Fruit fly (Drosophila melanogaster) whole organism, embryonic: Measurements from ENCODE around the gene Syx1A.
A peak's percentile ranks its signal among the peaks of the same experiment; 100 is the strongest.

Source experiments
- CG10267 ChIP-seq: fragments of 200-800 bp; sonication (Bioruptor generic); optimal IDR thresholded peaks from 2 replicates; lab custom pipeline; 2018; ENCODE audit warnings: missing biosample characterization, mild to moderate bottlenecking, missing genetic modification characterization, moderate library complexity
- CG12071 ChIP-seq: fragments of 200-800 bp; sonication (Bioruptor generic); optimal IDR thresholded peaks from 3 replicates; lab custom pipeline; 2018; ENCODE audit warnings: missing biosample characterization, mild to moderate bottlenecking, missing genetic modification characterization
- CG13296 ChIP-seq: fragments of 200-800 bp; sonication (Bioruptor generic); optimal IDR thresholded peaks from 3 replicates; lab custom pipeline; 2018; ENCODE audit warnings: missing biosample characterization, mild to moderate bottlenecking, missing genetic modification characterization
- CG13624 ChIP-seq: fragments of 200-800 bp; sonication (Bioruptor generic); optimal IDR thresholded peaks from 2 replicates; lab custom pipeline; 2016; ENCODE audit warnings: missing biosample characterization, missing genetic modification characterization
- CG15269 ChIP-seq: fragments of 200-800 bp; sonication (Bioruptor generic); optimal IDR thresholded peaks from 2 replicates; lab custom pipeline; 2018; ENCODE audit warnings: missing biosample characterization, mild to moderate bottlenecking, missing genetic modification characterization, moderate library complexity
- CG15514 ChIP-seq: fragments of 200-800 bp; sonication (Bioruptor generic); optimal IDR thresholded peaks from 3 replicates; lab custom pipeline; 2017; ENCODE audit warnings: missing biosample characterization, missing genetic modification characterization, mild to moderate bottlenecking, moderate library complexity, missing genetic modification reagents
- CG17385 ChIP-seq: fragments of 200-800 bp; sonication (Bioruptor generic); optimal IDR thresholded peaks from 3 replicates; lab custom pipeline; 2018; ENCODE audit warnings: missing biosample characterization, mild to moderate bottlenecking, missing genetic modification characterization
- CG17829 ChIP-seq: fragments of 200-800 bp; optimal IDR thresholded peaks from 2 replicates; lab custom pipeline; 2019; ENCODE audit warnings: missing biosample characterization, mild to moderate bottlenecking, missing genetic modification characterization, moderate library complexity
- CG17912 ChIP-seq: fragments of 200-800 bp; sonication (Bioruptor generic); optimal IDR thresholded peaks from 2 replicates; lab custom pipeline; 2018; ENCODE audit warnings: missing biosample characterization, mild to moderate bottlenecking, missing genetic modification characterization
- CG2712 ChIP-seq: fragments of 200-800 bp; optimal IDR thresholded peaks from 3 replicates; lab custom pipeline; 2019; ENCODE audit warnings: missing biosample characterization, mild to moderate bottlenecking, missing genetic modification characterization, moderate library complexity
- CG33213 ChIP-seq: fragments of 200-800 bp; sonication (Bioruptor generic); optimal IDR thresholded peaks from 3 replicates; lab custom pipeline; 2016; ENCODE audit warnings: missing biosample characterization, missing genetic modification characterization
- CG4424 ChIP-seq: fragments of 200-800 bp; sonication (Bioruptor generic); optimal IDR thresholded peaks from 3 replicates; lab custom pipeline; 2016; ENCODE audit warnings: missing biosample characterization, missing genetic modification characterization
- CG4617 ChIP-seq: fragments of 200-800 bp; sonication (Bioruptor generic); optimal IDR thresholded peaks from 3 replicates; lab custom pipeline; 2016; ENCODE audit warnings: missing biosample characterization, missing genetic modification characterization, borderline replicate concordance
- CG6765 ChIP-seq: fragments of 200-800 bp; sonication (Bioruptor generic); optimal IDR thresholded peaks from 3 replicates; lab custom pipeline; 2017; ENCODE audit warnings: missing biosample characterization, mild to moderate bottlenecking, missing genetic modification characterization
- CG6854 ChIP-seq: fragments of 200-800 bp; sonication (Bioruptor generic); optimal IDR thresholded peaks from 3 replicates; lab custom pipeline; 2017; ENCODE audit warnings: missing biosample characterization, mild to moderate bottlenecking, missing genetic modification characterization
- CG8290 ChIP-seq, 3 experiments: fragments of 200-800 bp; sonication (Bioruptor generic); optimal IDR thresholded peaks; 2 replicates each; lab custom pipeline; 2016 to 2019; ENCODE audit warnings: missing biosample characterization in 3 of 3, missing genetic modification characterization in 3 of 3, mild to moderate bottlenecking in 2 of 3, moderate library complexity in 1 of 3
- CG8924 ChIP-seq: fragments of 200-800 bp; optimal IDR thresholded peaks from 3 replicates; lab custom pipeline; 2019; ENCODE audit warnings: missing biosample characterization, mild to moderate bottlenecking, missing genetic modification characterization, moderate library complexity
- CG9797 ChIP-seq: fragments of 200-800 bp; sonication (Bioruptor generic); optimal IDR thresholded peaks from 3 replicates; lab custom pipeline; 2018; ENCODE audit warnings: missing biosample characterization, mild to moderate bottlenecking, missing genetic modification characterization
- Drgx ChIP-seq: fragments of 200-800 bp; sonication (Bioruptor generic); IDR thresholded peaks from 2 replicates; pipeline ENCODE4 v1.3.6; 2022; ENCODE audit warnings: missing biosample characterization, missing genetic modification characterization
- E2f2 ChIP-seq: fragments of 200-800 bp; sonication (Bioruptor generic); IDR thresholded peaks from 2 replicates; pipeline ENCODE4 v1.3.6; 2022; ENCODE audit warnings: missing biosample characterization, missing genetic modification characterization
- HLHmδ ChIP-seq: fragments of 200-800 bp; sonication (Bioruptor generic); optimal IDR thresholded peaks from 2 replicates; lab custom pipeline; 2018; ENCODE audit warnings: missing biosample characterization, mild to moderate bottlenecking, missing genetic modification characterization, moderate library complexity
- Hsf ChIP-seq: fragments of 200-800 bp; sonication (Bioruptor generic); optimal IDR thresholded peaks from 3 replicates; lab custom pipeline; 2016; ENCODE audit warnings: missing biosample characterization, missing genetic modification characterization
- Lhr ChIP-seq: fragments of 200-800 bp; sonication (Bioruptor generic); optimal IDR thresholded peaks from 3 replicates; lab custom pipeline; 2017; ENCODE audit warnings: mild to moderate bottlenecking, missing biosample characterization, missing genetic modification reagents, missing genetic modification characterization
- MESR4 ChIP-seq: fragments of 200-800 bp; sonication (Bioruptor generic); optimal IDR thresholded peaks from 2 replicates; lab custom pipeline; 2018; ENCODE audit warnings: missing biosample characterization, mild to moderate bottlenecking, missing genetic modification characterization, moderate library complexity
- Myb ChIP-seq: fragments of 200-800 bp; sonication (Bioruptor generic); optimal IDR thresholded peaks from 2 replicates; lab custom pipeline; 2016; ENCODE audit warnings: missing biosample characterization, missing genetic modification characterization
- NFAT ChIP-seq: fragments of 200-800 bp; sonication (Bioruptor generic); IDR thresholded peaks from 2 replicates; pipeline ENCODE4 v1.3.6; 2022; ENCODE audit warnings: missing biosample characterization, missing genetic modification characterization
- Nf-YB ChIP-seq: fragments of 200-800 bp; sonication (Bioruptor generic); optimal IDR thresholded peaks from 3 replicates; lab custom pipeline; 2019; ENCODE audit warnings: missing biosample characterization, mild to moderate bottlenecking, missing genetic modification characterization, moderate library complexity
- PHDP ChIP-seq: fragments of 200-800 bp; sonication (Bioruptor generic); optimal IDR thresholded peaks from 3 replicates; lab custom pipeline; 2018; ENCODE audit warnings: missing biosample characterization, mild to moderate bottlenecking, missing genetic modification characterization, moderate library complexity
- Rfx ChIP-seq: fragments of 200-800 bp; sonication (Bioruptor generic); IDR thresholded peaks from 2 replicates; pipeline ENCODE4 v1.3.6; 2022; ENCODE audit warnings: missing biosample characterization, missing genetic modification characterization
- Sin3A ChIP-seq: fragments of >200 bp; optimal IDR thresholded peaks from 2 replicates; lab custom pipeline; 2018
- Six4 ChIP-seq: fragments of 200-800 bp; sonication (Bioruptor generic); optimal IDR thresholded peaks from 2 replicates; lab custom pipeline; 2016; ENCODE audit warnings: missing biosample characterization, missing genetic modification characterization
- Spps ChIP-seq: fragments of 200-800 bp; sonication (Bioruptor generic); optimal IDR thresholded peaks from 2 replicates; lab custom pipeline; 2018; ENCODE audit warnings: missing biosample characterization, mild to moderate bottlenecking, missing genetic modification characterization
- Sry-δ ChIP-seq: fragments of 200-800 bp; sonication (Bioruptor generic); optimal IDR thresholded peaks from 2 replicates; lab custom pipeline; 2016; ENCODE audit warnings: missing biosample characterization, missing genetic modification characterization
- Xrp1 ChIP-seq: fragments of 200-800 bp; sonication (Bioruptor generic); IDR thresholded peaks from 2 replicates; pipeline ENCODE4 v1.3.6; 2022; ENCODE audit warnings: missing biosample characterization, missing genetic modification characterization
- bsh ChIP-seq, 2 experiments: fragments of 200-800 bp; sonication (Bioruptor generic); optimal IDR thresholded peaks; 2 replicates each; lab custom pipeline; 2017 to 2018; ENCODE audit warnings: mild to moderate bottlenecking in 2 of 2, missing biosample characterization in 2 of 2, missing genetic modification characterization in 2 of 2, moderate library complexity in 1 of 2
- cwo ChIP-seq: fragments of 200-800 bp; sonication (Bioruptor generic); optimal IDR thresholded peaks from 3 replicates; lab custom pipeline; 2017; ENCODE audit warnings: missing biosample characterization, missing genetic modification characterization, mild to moderate bottlenecking, moderate library complexity, missing genetic modification reagents
- fd64A ChIP-seq: fragments of 200-800 bp; sonication (Bioruptor generic); optimal IDR thresholded peaks from 3 replicates; lab custom pipeline; 2018; ENCODE audit warnings: missing biosample characterization, mild to moderate bottlenecking, missing genetic modification characterization
- inv ChIP-seq: fragments of 200-800 bp; sonication (Bioruptor generic); IDR thresholded peaks from 2 replicates; pipeline ENCODE4 v1.3.6; 2022; ENCODE audit warnings: missing biosample characterization, missing genetic modification characterization; ENCODE audit not compliant: partially characterized antibody
- nau ChIP-seq: fragments of 200-800 bp; sonication (Bioruptor generic); optimal IDR thresholded peaks from 3 replicates; lab custom pipeline; 2017; ENCODE audit warnings: missing biosample characterization, mild to moderate bottlenecking, missing genetic modification characterization, missing genetic modification reagents
- nom ChIP-seq: fragments of 200-800 bp; sonication (Bioruptor generic); optimal IDR thresholded peaks from 2 replicates; lab custom pipeline; 2017; ENCODE audit warnings: missing biosample characterization, missing genetic modification characterization, mild to moderate bottlenecking, moderate library complexity, missing genetic modification reagents
- pita ChIP-seq: fragments of 200-800 bp; sonication (Bioruptor generic); optimal IDR thresholded peaks from 2 replicates; lab custom pipeline; 2017; ENCODE audit warnings: missing biosample characterization, mild to moderate bottlenecking, missing genetic modification characterization
- pros ChIP-seq: fragments of 200-800 bp; sonication (Bioruptor generic); optimal IDR thresholded peaks from 3 replicates; lab custom pipeline; 2019; ENCODE audit warnings: missing biosample characterization, mild to moderate bottlenecking, missing genetic modification characterization, moderate library complexity
- psq ChIP-seq: fragments of 200-800 bp; sonication (Bioruptor generic); optimal IDR thresholded peaks from 2 replicates; lab custom pipeline; 2017; ENCODE audit warnings: missing biosample characterization, missing genetic modification characterization
- run ChIP-seq: fragments of 200-800 bp; sonication (Bioruptor generic); optimal IDR thresholded peaks from 3 replicates; lab custom pipeline; 2018; ENCODE audit warnings: missing biosample characterization, mild to moderate bottlenecking, missing genetic modification characterization
- scrt ChIP-seq: fragments of 200-800 bp; sonication (Bioruptor generic); optimal IDR thresholded peaks from 2 replicates; lab custom pipeline; 2018; ENCODE audit warnings: missing biosample characterization, mild to moderate bottlenecking, missing genetic modification characterization, moderate library complexity
- stwl ChIP-seq: fragments of 200-800 bp; sonication (Bioruptor generic); optimal IDR thresholded peaks from 3 replicates; lab custom pipeline; 2018; ENCODE audit warnings: missing biosample characterization, mild to moderate bottlenecking, missing genetic modification characterization, moderate library complexity
- tgo ChIP-seq: fragments of 200-800 bp; sonication (Bioruptor generic); IDR thresholded peaks from 3 replicates; pipeline ENCODE4 v1.3.6; 2022; ENCODE audit warnings: missing biosample characterization, missing genetic modification characterization
- zen ChIP-seq: fragments of 200-800 bp; sonication (Bioruptor generic); optimal IDR thresholded peaks from 3 replicates; lab custom pipeline; 2018; ENCODE audit warnings: missing biosample characterization, mild to moderate bottlenecking, missing genetic modification characterization, moderate library complexity
- zfh2 ChIP-seq: fragments of 200-800 bp; sonication (Bioruptor generic); optimal IDR thresholded peaks from 2 replicates; lab custom pipeline; 2016; ENCODE audit warnings: missing biosample characterization, missing genetic modification characterization

Syx1A gene

DNA sequence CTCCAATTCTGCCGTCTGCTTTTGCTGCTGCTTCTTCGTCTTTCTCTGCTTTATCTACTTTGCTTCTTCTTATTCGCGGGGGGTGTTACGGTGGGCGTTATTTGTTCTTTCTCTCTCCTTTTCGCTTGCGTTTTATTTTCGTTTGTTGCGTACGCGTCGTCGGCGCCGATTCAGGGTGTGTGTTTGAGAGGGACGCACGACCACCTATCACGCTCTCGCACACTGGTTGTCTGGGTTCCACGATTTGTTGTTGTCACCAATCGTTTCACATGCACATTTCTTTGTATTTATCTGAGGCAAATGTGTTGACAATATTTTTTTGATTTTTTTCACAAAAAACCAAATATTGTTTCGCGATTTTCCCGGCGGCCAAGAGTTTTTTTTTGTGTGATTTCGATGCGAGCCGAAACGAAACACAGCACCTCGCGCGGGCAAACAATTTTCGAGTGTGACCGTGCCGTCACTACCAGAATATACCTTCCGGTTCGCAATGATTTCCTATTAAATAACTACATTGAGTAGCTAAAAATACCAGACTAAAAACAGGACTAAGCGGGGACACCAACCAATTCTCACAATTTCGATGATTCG is at the start of gene Syx1A (continued):
- TF ChIP-seq CG13296 (GFP tag; lab: Kevin White, UChicago) = peak; percentile 46
- peak; percentile 0 for TF ChIP-seq CG4617 (GFP tag; lab: Kevin White, UChicago)
- TF ChIP-seq Lhr (GFP tag; lab: Kevin White, UChicago) = peak; percentile 87
- TF ChIP-seq PHDP (tag; lab: Kevin White, UChicago) = peak; percentile 33
- TF ChIP-seq pros = no peak
- TF ChIP-seq cwo (GFP tag; lab: Kevin White, UChicago) = peak; percentile 26
- TF ChIP-seq inv = no peak
- peak; percentile 70 for TF ChIP-seq pita (GFP tag; lab: Kevin White, UChicago)
- no peak for TF ChIP-seq NFAT
- peak; percentile 37 for TF ChIP-seq nom (GFP tag; lab: Kevin White, UChicago)
- TF ChIP-seq Rfx (GFP tag; lab: Robert Waterston, UW) = no peak
- no peak for TF ChIP-seq Xrp1
- peak; percentile 29 for TF ChIP-seq CG2712
- peak; percentile 22 for TF ChIP-seq CG17912 (GFP tag; lab: Kevin White, UChicago)
- peak; percentile 64 for TF ChIP-seq CG17829 (tag; lab: Kevin White, UChicago)
- peak; percentile 32 for TF ChIP-seq CG13624 (GFP tag; lab: Kevin White, UChicago)
- peak; percentile 5 for TF ChIP-seq run
- peak; percentile 62 for TF ChIP-seq CG6765
- TF ChIP-seq CG6854 (GFP tag; lab: Kevin White, UChicago) = peak; percentile 59
- TF ChIP-seq psq = peak; percentile 98
- peak; percentile 93 for TF ChIP-seq CG17385 (GFP tag; lab: Kevin White, UChicago)
- TF ChIP-seq Nf-YB (GFP tag; lab: Kevin White, UChicago) = peak; percentile 23
- peak; percentile 42 for TF ChIP-seq nau
- TF ChIP-seq zfh2 = no peak
- TF ChIP-seq zen (tag; lab: Kevin White, UChicago) = peak; percentile 34
- TF ChIP-seq CG33213 (GFP tag; lab: Kevin White, UChicago) = peak; percentile 73
- TF ChIP-seq CG15514 (GFP tag; lab: Kevin White, UChicago) = peak; percentile 80
- TF ChIP-seq Drgx = no peak
- TF ChIP-seq Sry-δ (GFP tag; lab: Kevin White, UChicago) = peak; percentile 25
- no peak for TF ChIP-seq CG4424 (GFP tag; lab: Kevin White, UChicago)
- peak; percentile 23 for TF ChIP-seq CG10267 (tag; lab: Kevin White, UChicago)
- no peak for TF ChIP-seq Spps (tag; lab: Kevin White, UChicago)
- TF ChIP-seq MESR4 (GFP tag; lab: Kevin White, UChicago) = peak; percentile 54
- peak; percentile 3 for TF ChIP-seq CG8290 (GFP tag; optimal IDR thresholded peaks at IDR 0.05; lab: Kevin White, UChicago)
- peak in 1 of 2 experiments; percentile 75 for TF ChIP-seq CG8290 (tag; optimal IDR thresholded peaks at IDR 0.05; lab: Kevin White, UChicago)
- TF ChIP-seq bsh (GFP tag; optimal IDR thresholded peaks at IDR 0.05; lab: Kevin White, UChicago) = peak in 1 of 2 experiments; percentile 36
- peak; percentile 57 for TF ChIP-seq scrt
- no peak for TF ChIP-seq E2f2 (GFP tag; lab: Robert Waterston, UW)
- TF ChIP-seq CG15269 (tag; lab: Kevin White, UChicago) = peak; percentile 33
- peak; percentile 44 for TF ChIP-seq stwl
- peak; percentile 94 for TF ChIP-seq CG9797 (GFP tag; lab: Kevin White, UChicago)
- TF ChIP-seq HLHmδ (GFP tag; lab: Kevin White, UChicago) = peak; percentile 10
- TF ChIP-seq tgo (GFP tag; lab: Robert Waterston, UW) = no peak
- peak; percentile 1 for TF ChIP-seq Sin3A (lab: Kevin White, UChicago)
- TF ChIP-seq Myb (GFP tag; lab: Kevin White, UChicago) = peak; percentile 11
- TF ChIP-seq fd64A (GFP tag; lab: Kevin White, UChicago) = peak; percentile 15
- peak; percentile 35 for TF ChIP-seq CG8924 (tag; lab: Kevin White, UChicago)
- peak; percentile 22 for TF ChIP-seq CG12071 (GFP tag; lab: Kevin White, UChicago)
- TF ChIP-seq Hsf (GFP tag; lab: Kevin White, UChicago) = peak; percentile 19
- TF ChIP-seq Six4 = no peak
